Worm (Caenorhabditis elegans) whole organism, L4 larva: ENCODE measurements around the gene F26F12.4.
A peak's percentile ranks its signal among the peaks of the same experiment; 100 is the strongest.

ENCODE experiments used
- F44E2.7 ChIP-seq: fragments of 200-800 bp; sonication (Bioruptor generic); IDR thresholded peaks from 2 replicates; pipeline ENCODE4 v2.1.2; 2022; ENCODE audit warnings: missing genetic modification characterization, missing compliant biosample characterization
- R02D3.7 ChIP-seq: fragments of 150-350 bp; sonication (generic microtip); optimal IDR thresholded peaks from 3 replicates; lab custom pipeline; 2014; ENCODE audit warnings: missing biosample characterization, missing genetic modification characterization
- T26A8.4 ChIP-seq: fragments of 200-800 bp; sonication (Bioruptor generic); IDR thresholded peaks from 2 replicates; pipeline ENCODE4 v1.3.6; 2022; ENCODE audit warnings: missing genetic modification characterization, missing compliant biosample characterization
- aly-2 ChIP-seq: sonication (generic microtip); optimal IDR thresholded peaks from 2 replicates; lab custom pipeline; 2018; ENCODE audit warnings: missing biosample characterization, missing genetic modification characterization
- arid-1 ChIP-seq: fragments of 200-800 bp; sonication (Bioruptor generic); conservative IDR thresholded peaks from 2 replicates; pipeline ENCODE4 v1.3.6; 2022; ENCODE audit warnings: missing genetic modification reagents, missing genetic modification characterization, missing compliant biosample characterization
- ceh-32 ChIP-seq: sonication (generic microtip); optimal IDR thresholded peaks from 2 replicates; lab custom pipeline; 2016; ENCODE audit warnings: mild to moderate bottlenecking, missing genetic modification characterization, missing compliant biosample characterization; ENCODE audit not compliant: poor library complexity
- ctbp-1 ChIP-seq: fragments of 200-800 bp; sonication (Bioruptor generic); IDR thresholded peaks from 2 replicates; pipeline ENCODE4 v1.3.6; 2022; ENCODE audit warnings: missing genetic modification reagents, missing genetic modification characterization, missing compliant biosample characterization
- daf-16 ChIP-seq, 3 experiments: sonication (generic microtip); optimal IDR thresholded peaks; 2 replicates each; lab custom pipeline; 2016 to 2017; ENCODE audit warnings: missing genetic modification characterization in 3 of 3, missing genetic modification reagents in 3 of 3, mild to moderate bottlenecking in 2 of 3, missing compliant biosample characterization in 2 of 3, missing biosample characterization in 1 of 3, moderate library complexity in 1 of 3
- daf-19 ChIP-seq: fragments of 200-800 bp; sonication (Bioruptor generic); conservative IDR thresholded peaks from 2 replicates; pipeline ENCODE4 v1.3.6; 2022; ENCODE audit warnings: missing genetic modification characterization, missing compliant biosample characterization
- dmd-6 ChIP-seq: fragments of 200-800 bp; sonication (Bioruptor generic); IDR thresholded peaks from 2 replicates; pipeline ENCODE4 v1.3.6; 2022; ENCODE audit warnings: missing genetic modification reagents, missing genetic modification characterization, missing compliant biosample characterization
- dve-1 ChIP-seq: sonication (generic microtip); optimal IDR thresholded peaks from 2 replicates; lab custom pipeline; 2017; ENCODE audit warnings: antibody characterized with exemption, mild to moderate bottlenecking, missing genetic modification characterization, missing compliant biosample characterization; ENCODE audit not compliant: insufficient read depth
- egl-43 ChIP-seq: fragments of 200-800 bp; sonication (Bioruptor generic); IDR thresholded peaks from 2 replicates; pipeline ENCODE4 v1.3.6; 2022; ENCODE audit warnings: missing genetic modification reagents, missing genetic modification characterization, missing compliant biosample characterization
- fkh-10 ChIP-seq: fragments of 150-350 bp; optimal IDR thresholded peaks from 2 replicates; lab custom pipeline; 2014; ENCODE audit warnings: missing biosample characterization, missing genetic modification reagents, missing genetic modification characterization
- gei-8 ChIP-seq: fragments of 200-800 bp; sonication (Bioruptor generic); optimal IDR thresholded peaks from 2 replicates; lab custom pipeline; 2018; ENCODE audit warnings: mild to moderate bottlenecking, missing genetic modification characterization, missing compliant biosample characterization
- hif-1 ChIP-seq, 2 experiments: sonication (generic microtip); optimal IDR thresholded peaks; 2 replicates each; lab custom pipeline; 2016 to 2017; ENCODE audit warnings: missing compliant biosample characterization in 2 of 2, missing genetic modification characterization in 2 of 2, missing genetic modification reagents in 2 of 2, missing genotype in 2 of 2, mild to moderate bottlenecking in 1 of 2
- hlh-11 ChIP-seq: fragments of 200-800 bp; sonication (Bioruptor generic); optimal IDR thresholded peaks from 2 replicates; lab custom pipeline; 2018; ENCODE audit warnings: mild to moderate bottlenecking, missing genetic modification characterization, missing compliant biosample characterization
- hlh-30 ChIP-seq: sonication (generic microtip); optimal IDR thresholded peaks from 2 replicates; lab custom pipeline; 2017; ENCODE audit warnings: antibody characterized with exemption, mild to moderate bottlenecking, missing genetic modification characterization, missing compliant biosample characterization; ENCODE audit not compliant: insufficient read depth
- hmg-1.1 ChIP-seq: fragments of 200-800 bp; sonication (Bioruptor generic); IDR thresholded peaks from 2 replicates; pipeline ENCODE4 v1.3.6; 2022; ENCODE audit warnings: missing genetic modification reagents, missing genetic modification characterization, missing compliant biosample characterization
- jun-1 ChIP-seq: fragments of 150-350 bp; optimal IDR thresholded peaks from 2 replicates; lab custom pipeline; 2014; ENCODE audit warnings: missing biosample characterization, missing genetic modification reagents, missing genetic modification characterization
- lin-1 ChIP-seq: fragments of 200-800 bp; sonication (Bioruptor generic); IDR thresholded peaks from 2 replicates; pipeline ENCODE4 v1.3.6; 2022; ENCODE audit warnings: missing genetic modification reagents, missing genetic modification characterization, missing compliant biosample characterization
- lin-29 ChIP-seq: fragments of 200-800 bp; sonication (Bioruptor generic); IDR thresholded peaks from 2 replicates; pipeline ENCODE4 v1.3.6; 2022; ENCODE audit warnings: missing genetic modification reagents, missing genetic modification characterization, missing compliant biosample characterization
- lin-38 ChIP-seq: fragments of 200-800 bp; sonication (Bioruptor generic); IDR thresholded peaks from 2 replicates; pipeline ENCODE4 v1.3.6; 2022; ENCODE audit warnings: missing genetic modification reagents, missing genetic modification characterization, missing compliant biosample characterization
- lin-39 ChIP-seq: fragments of 150-350 bp; optimal IDR thresholded peaks from 2 replicates; lab custom pipeline; 2014; ENCODE audit warnings: missing biosample characterization, missing genetic modification reagents, missing genetic modification characterization
- lir-3 ChIP-seq: sonication (generic microtip); optimal IDR thresholded peaks from 2 replicates; lab custom pipeline; 2016; ENCODE audit warnings: mild to moderate bottlenecking, missing genetic modification characterization, missing compliant biosample characterization
- mxl-2 ChIP-seq: fragments of 200-800 bp; sonication (Bioruptor generic); conservative IDR thresholded peaks from 2 replicates; pipeline ENCODE4 v1.3.6; 2022; ENCODE audit warnings: missing genetic modification reagents, missing genetic modification characterization, missing compliant biosample characterization
- mxl-3 ChIP-seq: fragments of 200-800 bp; sonication (Bioruptor generic); optimal IDR thresholded peaks from 2 replicates; lab custom pipeline; 2018; ENCODE audit warnings: mild to moderate bottlenecking, missing genetic modification characterization, missing compliant biosample characterization
- nhr-10 ChIP-seq: fragments of 150-350 bp; optimal IDR thresholded peaks from 2 replicates; lab custom pipeline; 2014; ENCODE audit warnings: missing biosample characterization, missing genetic modification characterization
- nhr-11 ChIP-seq: fragments of 150-350 bp; optimal IDR thresholded peaks from 2 replicates; lab custom pipeline; 2014; ENCODE audit warnings: missing biosample characterization, missing genetic modification characterization
- nhr-6 ChIP-seq: fragments of 150-350 bp; optimal IDR thresholded peaks from 2 replicates; lab custom pipeline; 2014; ENCODE audit warnings: missing biosample characterization, missing genetic modification characterization
- pha-4 ChIP-seq, 2 experiments: fragments of 150-350 bp in 1 of 2; fragments of 200-800 bp in 1 of 2; sonication (Bioruptor generic) in 1 of 2; IDR thresholded peaks in 1 of 2; optimal IDR thresholded peaks in 1 of 2; 2 replicates each; pipeline versions ENCODE4 v1.3.6 to Lab custom; 2014 to 2022; ENCODE audit warnings: missing genetic modification characterization in 2 of 2, missing genetic modification reagents in 2 of 2, missing biosample characterization in 1 of 2, missing compliant biosample characterization in 1 of 2
- php-3 ChIP-seq: fragments of 200-800 bp; sonication (Bioruptor generic); IDR thresholded peaks from 2 replicates; pipeline ENCODE4 v1.3.6; 2022; ENCODE audit warnings: missing genetic modification reagents, missing genetic modification characterization, missing compliant biosample characterization
- pqm-1 ChIP-seq: sonication (generic microtip); optimal IDR thresholded peaks from 2 replicates; lab custom pipeline; 2017; ENCODE audit warnings: missing biosample characterization, missing genetic modification characterization
- saeg-2 ChIP-seq: fragments of 200-800 bp; sonication (Bioruptor generic); IDR thresholded peaks from 2 replicates; pipeline ENCODE4 v1.3.6; 2022; ENCODE audit warnings: missing genetic modification reagents, missing genetic modification characterization, missing compliant biosample characterization
- sdz-12 ChIP-seq: fragments of 200-800 bp; sonication (Bioruptor generic); optimal IDR thresholded peaks from 2 replicates; lab custom pipeline; 2018; ENCODE audit warnings: mild to moderate bottlenecking, missing genetic modification characterization, missing compliant biosample characterization
- set-16 ChIP-seq: fragments of 200-800 bp; sonication (Bioruptor generic); IDR thresholded peaks from 2 replicates; pipeline ENCODE4 v1.3.6; 2022; ENCODE audit warnings: missing genetic modification reagents, missing genetic modification characterization, missing compliant biosample characterization
- snpc-1.2 ChIP-seq: fragments of 200-800 bp; sonication (Bioruptor generic); IDR thresholded peaks from 2 replicates; pipeline ENCODE4 v1.3.6; 2022; ENCODE audit warnings: missing genetic modification reagents, missing genetic modification characterization, missing compliant biosample characterization
- tra-1 ChIP-seq: fragments of 200-800 bp; sonication (Bioruptor generic); IDR thresholded peaks from 2 replicates; pipeline ENCODE4 v1.3.6; 2022; ENCODE audit warnings: missing genetic modification reagents, missing genetic modification characterization, missing compliant biosample characterization
- unc-130 ChIP-seq: sonication (generic microtip); optimal IDR thresholded peaks from 2 replicates; lab custom pipeline; 2016; ENCODE audit warnings: missing genetic modification reagents, missing genetic modification characterization, missing compliant biosample characterization
- unc-39 ChIP-seq: sonication (generic microtip); optimal IDR thresholded peaks from 2 replicates; lab custom pipeline; 2017; ENCODE audit warnings: missing biosample characterization, missing genetic modification characterization
- unc-62 ChIP-seq, 3 experiments: fragments of 150-350 bp in 1 of 3; sonication (generic microtip); optimal IDR thresholded peaks in 2 of 3; peaks in 1 of 3; 1 replicate in 1 of 3; 2 replicates in 2 of 3; lab custom pipeline; 2014 to 2017; ENCODE audit warnings: missing biosample characterization in 3 of 3, missing genetic modification characterization in 3 of 3, missing genetic modification reagents in 3 of 3, missing genotype in 1 of 3
- zfp-2 ChIP-seq: sonication (generic microtip); optimal IDR thresholded peaks from 2 replicates; lab custom pipeline; 2016; ENCODE audit warnings: mild to moderate bottlenecking, missing genetic modification characterization, missing compliant biosample characterization
- zfp-3 ChIP-seq: fragments of 200-800 bp; sonication (Bioruptor generic); conservative IDR thresholded peaks from 2 replicates; pipeline ENCODE4 v1.3.6; 2022; ENCODE audit warnings: missing genetic modification reagents, missing genetic modification characterization, missing compliant biosample characterization
- ztf-7 ChIP-seq: fragments of 150-350 bp; optimal IDR thresholded peaks from 2 replicates; lab custom pipeline; 2014; ENCODE audit warnings: missing biosample characterization, missing genetic modification characterization

Gene F26F12.4

ce11 chrV:5848015-5848609 lies 21.0 kb downstream of the F26F12.4 start:
- no peak for TF ChIP-seq pqm-1 (tag; lab: Kevin White, UChicago)
- TF ChIP-seq sdz-12 (GFP tag; lab: Kevin White, UChicago), result no peak
- TF ChIP-seq R02D3.7 (tag; lab: Kevin White, UChicago), result no peak
- no peak for TF ChIP-seq unc-62 (GFP tag; optimal IDR thresholded peaks at IDR 0.05 in 1 of 2; lab: Kevin White, UChicago)
- TF ChIP-seq unc-62 (tag; optimal IDR thresholded peaks at IDR 0.05; lab: Kevin White, UChicago), result no peak
- TF ChIP-seq hif-1 (tag; optimal IDR thresholded peaks at IDR 0.05; lab: Kevin White, UChicago), result no peak
- no peak for TF ChIP-seq zfp-2 (tag; lab: Kevin White, UChicago)
- peak; percentile 43 for TF ChIP-seq hlh-11 (tag; lab: Kevin White, UChicago)
- TF ChIP-seq tra-1 (GFP tag; lab: Robert Waterston, UW), result no peak
- TF ChIP-seq hlh-30 (tag; lab: Kevin White, UChicago), result peak; percentile 59
- no peak for TF ChIP-seq pha-4 (GFP tag; IDR thresholded peaks at IDR 0.05; lab: Robert Waterston, UW)
- no peak for TF ChIP-seq pha-4 (tag; optimal IDR thresholded peaks at IDR 0.05; lab: Kevin White, UChicago)
- TF ChIP-seq lin-39 (tag; lab: Kevin White, UChicago), result no peak
- no peak for TF ChIP-seq lin-1
- no peak for TF ChIP-seq aly-2 (tag; lab: Kevin White, UChicago)
- no peak for TF ChIP-seq daf-19 (GFP tag; lab: Robert Waterston, UW)
- TF ChIP-seq gei-8 (GFP tag; lab: Kevin White, UChicago), result no peak
- TF ChIP-seq nhr-10, result no peak
- no peak for TF ChIP-seq php-3 (GFP tag; lab: Robert Waterston, UW)
- no peak for TF ChIP-seq zfp-3 (GFP tag; lab: Robert Waterston, UW)
- no peak for TF ChIP-seq dve-1
- TF ChIP-seq ctbp-1, result no peak
- TF ChIP-seq ztf-7 (tag; lab: Kevin White, UChicago), result no peak
- no peak for TF ChIP-seq saeg-2
- TF ChIP-seq unc-39 (tag; lab: Kevin White, UChicago), result no peak
- no peak for TF ChIP-seq snpc-1.2 (GFP tag; lab: Robert Waterston, UW)
- TF ChIP-seq mxl-3 (GFP tag; lab: Kevin White, UChicago), result no peak
- 0 out of 2 replicates have a peak, but pooled peaks have one; percentile 12 for TF ChIP-seq hmg-1.1 (GFP tag; lab: Robert Waterston, UW)
- TF ChIP-seq egl-43, result no peak
- no peak for TF ChIP-seq unc-130 (GFP tag; lab: Kevin White, UChicago)
- no peak for TF ChIP-seq F44E2.7 (GFP tag; lab: Robert Waterston, UW)
- TF ChIP-seq daf-16 (GFP tag; optimal IDR thresholded peaks at IDR 0.05; lab: Kevin White, UChicago), result no peak
- no peak for TF ChIP-seq daf-16 (tag; optimal IDR thresholded peaks at IDR 0.05; lab: Kevin White, UChicago)
- peak; percentile 30 for TF ChIP-seq dmd-6 (GFP tag; lab: Robert Waterston, UW)
- TF ChIP-seq lin-38 (GFP tag; lab: Robert Waterston, UW), result no peak
- TF ChIP-seq fkh-10 (GFP tag; lab: Kevin White, UChicago), result peak; percentile 60
- TF ChIP-seq T26A8.4, result no peak
- no peak for TF ChIP-seq ceh-32 (tag; lab: Kevin White, UChicago)
- TF ChIP-seq nhr-11 (tag; lab: Kevin White, UChicago), result no peak
- TF ChIP-seq mxl-2 (GFP tag; lab: Robert Waterston, UW), result no peak
- TF ChIP-seq lin-29 (GFP tag; lab: Robert Waterston, UW), result no peak

ce11 chrV:5846729-5847128 lies 22.4 kb downstream of the F26F12.4 start:
- TF ChIP-seq lir-3 (tag; lab: Kevin White, UChicago), result no peak
- no peak for TF ChIP-seq lin-29 (GFP tag; lab: Robert Waterston, UW)
- no peak for TF ChIP-seq lin-39 (tag; lab: Kevin White, UChicago)
- no peak for TF ChIP-seq nhr-6
- no peak for TF ChIP-seq jun-1 (tag; lab: Kevin White, UChicago)
- no peak for TF ChIP-seq sdz-12 (GFP tag; lab: Kevin White, UChicago)
- TF ChIP-seq arid-1 (GFP tag; lab: Robert Waterston, UW), result no peak
- TF ChIP-seq set-16 (GFP tag; lab: Robert Waterston, UW), result no peak
- no peak for TF ChIP-seq aly-2 (tag; lab: Kevin White, UChicago)
